Worm (Caenorhabditis elegans): ENCODE data around the gene Y53F4B.17.

Gene Y53F4B.17

ce11 chrII:15074760-15075159, 16.3 kb downstream of the Y53F4B.17 start:
- TF ChIP-seq pqm-1 (tag; optimal IDR thresholded peaks at IDR 0.05): peak; percentile 51
- peak; percentile 65 for TF ChIP-seq pha-4 (tag; optimal IDR thresholded peaks at IDR 0.05)
- no peak for TF ChIP-seq ztf-11 (tag; optimal IDR thresholded peaks at IDR 0.05)
- peak; percentile 59 for TF ChIP-seq elt-2 (tag; optimal IDR thresholded peaks at IDR 0.05)

DNA sequence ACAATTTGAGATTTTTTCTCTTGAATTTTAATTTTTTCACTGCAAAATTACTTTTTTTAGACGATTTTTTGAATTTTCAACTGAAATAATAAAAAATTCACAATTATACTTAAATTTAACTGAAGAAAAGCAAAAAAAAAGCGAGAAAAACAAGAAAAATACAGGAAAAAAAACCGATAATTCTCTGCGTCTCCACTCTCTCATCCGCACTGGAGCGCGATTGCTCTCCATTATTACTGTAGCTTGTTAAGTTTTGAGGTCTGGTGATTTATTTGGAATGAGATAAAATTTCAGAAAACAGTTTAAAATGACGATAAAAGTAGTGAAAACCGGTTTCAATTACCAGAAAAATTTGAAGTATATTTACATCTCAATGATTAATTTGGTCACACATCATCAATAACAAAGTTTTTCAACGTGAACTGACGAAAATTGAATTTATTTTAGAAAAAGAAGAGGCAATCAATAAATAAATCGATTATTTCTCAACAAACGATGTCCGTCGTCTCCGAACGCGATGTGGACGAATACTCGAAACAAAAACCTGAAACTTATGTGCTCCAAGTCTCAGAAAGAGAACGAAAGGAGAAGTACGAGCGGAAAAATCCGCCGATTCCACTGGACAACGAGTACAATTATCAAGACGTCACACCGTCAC, 18.5 kb downstream of the Y53F4B.17 start, which contains the start of gene Y53F4B.19:
Gene Y53F4B.19, plus strand, starts transcription at position 157 of the 658 bp plus-strand sequence.
- TF ChIP-seq nfya-1 (tag; optimal IDR thresholded peaks at IDR 0.05; ENCODE audit: insufficient read depth) (no peak), mml-1 (tag; optimal IDR thresholded peaks at IDR 0.05) (no peak), zag-1 (tag; optimal IDR thresholded peaks at IDR 0.05) (no peak), tbx-2 (tag; optimal IDR thresholded peaks at IDR 0.05) (no peak), eor-1 (tag; optimal IDR thresholded peaks at IDR 0.05) (no peak), nhr-25 (tag; optimal IDR thresholded peaks at IDR 0.05) (no peak), skn-1 (tag; optimal IDR thresholded peaks at IDR 0.05) (no peak), pha-4 (tag; optimal IDR thresholded peaks at IDR 0.05) (no peak), ZK546.5 (tag; optimal IDR thresholded peaks at IDR 0.05) (no peak)

DNA sequence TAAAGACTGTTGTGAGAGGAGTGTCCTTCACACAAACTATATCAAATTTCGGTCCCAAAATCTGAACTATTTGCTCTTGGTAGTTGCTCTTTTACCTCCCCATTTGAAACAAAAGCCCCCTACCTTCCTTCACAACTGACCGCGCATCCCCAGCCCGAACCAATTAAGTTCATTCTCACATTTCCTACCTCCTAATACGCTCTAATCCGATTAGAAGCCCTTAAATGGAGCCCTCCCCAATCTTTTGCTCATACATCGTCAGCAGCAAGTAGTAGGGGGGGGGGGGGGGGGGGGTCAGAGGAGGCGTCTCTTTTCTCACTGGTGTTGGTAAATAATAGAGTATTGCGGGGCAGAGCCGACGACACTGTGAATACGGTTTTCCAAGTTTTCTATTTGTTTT, 22.1 kb downstream of the Y53F4B.17 start:
- TF ChIP-seq jun-1 (tag; optimal IDR thresholded peaks at IDR 0.05) (no peak), ceh-28 (tag; optimal IDR thresholded peaks at IDR 0.05) (no peak), snpc-4 (tag; optimal IDR thresholded peaks at IDR 0.05) (no peak), ceh-9 (tag; optimal IDR thresholded peaks at IDR 0.05) (no peak), hmg-11 (tag; optimal IDR thresholded peaks at IDR 0.05) (no peak), nhr-28 (tag; optimal IDR thresholded peaks at IDR 0.05) (no peak), lin-39 (tag; optimal IDR thresholded peaks at IDR 0.05) (no peak), mdl-1 (tag; optimal IDR thresholded peaks at IDR 0.05) (no peak), unc-62 (GFP tag; optimal IDR thresholded peaks at IDR 0.05) (no peak), elt-3 (tag; optimal IDR thresholded peaks at IDR 0.05) (no peak)

- TF ChIP-seq ceh-9 (tag; optimal IDR thresholded peaks at IDR 0.05) (no peak), fos-1 (tag; optimal IDR thresholded peaks at IDR 0.05) (no peak), sea-2 (GFP tag; optimal IDR thresholded peaks at IDR 0.05) (no peak), lin-15B (tag; optimal IDR thresholded peaks at IDR 0.05) (no peak), nhr-23 (tag; optimal IDR thresholded peaks at IDR 0.05) (no peak), nhr-76 (tag; optimal IDR thresholded peaks at IDR 0.05) (no peak), nhr-25 (tag; optimal IDR thresholded peaks at IDR 0.05) (no peak), nhr-12 (tag; optimal IDR thresholded peaks at IDR 0.05) (no peak), ceh-82 (tag; optimal IDR thresholded peaks at IDR 0.05) (no peak), fkh-2 (tag; optimal IDR thresholded peaks at IDR 0.05) (no peak), daf-12 (tag; optimal IDR thresholded peaks at IDR 0.05) (no peak)
Measured at ce11 chrII:15084170-15084569, 25.7 kb downstream of the Y53F4B.17 start, which contains the start of gene Y53F4B.20. Y53F4B.20 (plus strand) TSS chrII:15084470.

DNA sequence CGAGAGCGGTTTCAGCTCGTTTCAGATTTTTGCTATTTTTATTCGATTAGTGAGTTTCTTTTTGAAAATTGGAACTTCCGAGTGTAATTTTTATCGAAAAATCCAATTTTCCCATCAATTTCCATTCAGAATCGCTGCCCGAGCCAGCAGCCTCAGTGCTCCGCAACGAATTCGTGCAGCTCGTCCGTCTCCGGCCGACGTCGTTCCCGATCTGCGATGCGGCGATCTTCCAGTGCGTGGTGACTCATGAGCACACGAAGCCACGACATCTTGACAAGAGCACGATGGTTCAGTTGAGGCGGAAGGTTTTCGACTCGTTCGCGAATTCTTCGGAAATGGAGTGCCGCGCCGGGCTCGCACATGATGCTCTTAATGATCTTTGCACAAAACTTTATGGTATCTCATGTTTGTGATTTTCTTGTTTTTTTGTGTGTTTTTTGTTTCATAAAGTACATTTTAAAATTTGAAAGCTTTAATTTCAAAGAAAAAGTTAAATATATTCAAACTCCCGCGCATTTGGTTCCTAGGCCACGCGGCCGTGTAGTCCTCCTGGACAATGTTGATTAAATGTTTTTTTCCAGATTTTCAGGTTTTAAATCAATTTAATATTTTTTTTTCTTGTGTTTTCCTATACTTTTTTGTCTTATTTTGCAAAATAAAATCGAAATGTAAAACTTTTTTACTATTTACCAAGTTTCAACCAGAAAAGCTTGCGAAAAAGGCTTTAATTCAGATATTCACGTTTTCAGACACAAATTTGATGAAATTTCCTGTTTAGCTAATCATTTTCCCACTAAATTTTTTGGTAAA, 30.8 kb downstream of the Y53F4B.17 start:
- TF ChIP-seq jun-1 (tag; optimal IDR thresholded peaks at IDR 0.05) (no peak), fos-1 (tag; optimal IDR thresholded peaks at IDR 0.05) (no peak), lsy-12 (tag; optimal IDR thresholded peaks at IDR 0.05) (no peak), ama-1 (optimal IDR thresholded peaks at IDR 0.05) (no peak), daf-12 (tag; optimal IDR thresholded peaks at IDR 0.05) (no peak), fkh-10 (GFP tag; optimal IDR thresholded peaks at IDR 0.05) (no peak), nfya-1 (tag; optimal IDR thresholded peaks at IDR 0.05; ENCODE audit: insufficient read depth) (peak; percentile 56), lin-15B (tag; optimal IDR thresholded peaks at IDR 0.05) (peak; percentile 41), ceh-9 (tag; optimal IDR thresholded peaks at IDR 0.05) (no peak), nhr-25 (tag; optimal IDR thresholded peaks at IDR 0.05) (no peak), unc-39 (tag; optimal IDR thresholded peaks at IDR 0.05) (no peak), pha-4 (tag; optimal IDR thresholded peaks at IDR 0.05) (peak; percentile 58), nhr-28 (tag; optimal IDR thresholded peaks at IDR 0.05) (no peak), aly-2 (tag; optimal IDR thresholded peaks at IDR 0.05) (no peak), fkh-2 (tag; optimal IDR thresholded peaks at IDR 0.05) (no peak), ceh-28 (tag; optimal IDR thresholded peaks at IDR 0.05) (no peak), eor-1 (tag; optimal IDR thresholded peaks at IDR 0.05) (no peak), ztf-4 (tag; optimal IDR thresholded peaks at IDR 0.05) (no peak), nhr-12 (tag; optimal IDR thresholded peaks at IDR 0.05) (no peak), egl-27 (tag; optimal IDR thresholded peaks at IDR 0.05) (no peak), mdl-1 (tag; optimal IDR thresholded peaks at IDR 0.05) (no peak), unc-62 (GFP tag; optimal IDR thresholded peaks at IDR 0.05) (no peak), snpc-4 (tag; optimal IDR thresholded peaks at IDR 0.05) (peak; percentile 54), elt-2 (tag; optimal IDR thresholded peaks at IDR 0.05) (no peak), nhr-76 (tag; optimal IDR thresholded peaks at IDR 0.05) (no peak), mml-1 (tag; optimal IDR thresholded peaks at IDR 0.05) (no peak), tbx-2 (tag; optimal IDR thresholded peaks at IDR 0.05) (no peak), ZK546.5 (tag; optimal IDR thresholded peaks at IDR 0.05) (no peak), hmg-11 (tag; optimal IDR thresholded peaks at IDR 0.05) (no peak), R02D3.7 (tag; optimal IDR thresholded peaks at IDR 0.05) (no peak), nhr-43 (tag; optimal IDR thresholded peaks at IDR 0.05; ENCODE audit: poor library complexity, severe bottlenecking) (peak; percentile 88)

Measured in whole organism, L3 larva.